Worm (Caenorhabditis elegans) whole organism, L4 larva: ENCODE measurements around the gene samp-1.

ENCODE experiments used
- F26F4.8 ChIP-seq: fragments of 200-800 bp; sonication (Bioruptor generic); conservative IDR thresholded peaks from 2 replicates; pipeline ENCODE4 v1.3.6; 2022; ENCODE audit warnings: missing genetic modification characterization, missing compliant biosample characterization
- F44E2.7 ChIP-seq: fragments of 200-800 bp; sonication (Bioruptor generic); IDR thresholded peaks from 2 replicates; pipeline ENCODE4 v2.1.2; 2022; ENCODE audit warnings: missing genetic modification characterization, missing compliant biosample characterization
- F49E8.2 ChIP-seq: sonication (generic microtip); optimal IDR thresholded peaks from 2 replicates; lab custom pipeline; 2016; ENCODE audit warnings: missing compliant biosample characterization, mild to moderate bottlenecking, missing genetic modification characterization, borderline replicate concordance
- R02D3.7 ChIP-seq: fragments of 150-350 bp; sonication (generic microtip); optimal IDR thresholded peaks from 3 replicates; lab custom pipeline; 2014; ENCODE audit warnings: missing biosample characterization, missing genetic modification characterization
- Y105C5A.15 ChIP-seq: fragments of 200-800 bp; sonication (Bioruptor generic); IDR thresholded peaks from 2 replicates; pipeline ENCODE4 v1.3.6; 2022; ENCODE audit warnings: missing genetic modification characterization, missing compliant biosample characterization
- ZK546.5 ChIP-seq, 2 experiments: sonication (generic microtip); optimal IDR thresholded peaks; 2 replicates each; lab custom pipeline; 2017; ENCODE audit warnings: missing biosample characterization in 2 of 2, missing genetic modification characterization in 2 of 2
- aha-1 ChIP-seq: fragments of 150-350 bp; peaks from one replicate; lab custom pipeline; 2014; ENCODE audit warnings: missing biosample characterization, missing genetic modification characterization
- arid-1 ChIP-seq: fragments of 200-800 bp; sonication (Bioruptor generic); conservative IDR thresholded peaks from 2 replicates; pipeline ENCODE4 v1.3.6; 2022; ENCODE audit warnings: missing genetic modification reagents, missing genetic modification characterization, missing compliant biosample characterization
- attf-4 ChIP-seq: sonication (generic microtip); optimal IDR thresholded peaks from 3 replicates; lab custom pipeline; 2017; ENCODE audit warnings: missing biosample characterization, missing genetic modification characterization
- ceh-20 ChIP-seq: fragments of 200-800 bp; sonication (Bioruptor generic); IDR thresholded peaks from 2 replicates; pipeline ENCODE4 v1.3.6; 2022; ENCODE audit warnings: missing genetic modification reagents, missing genetic modification characterization, missing compliant biosample characterization
- ceh-62 ChIP-seq: sonication (generic microtip); optimal IDR thresholded peaks from 2 replicates; lab custom pipeline; 2017; ENCODE audit warnings: missing biosample characterization, missing genetic modification characterization
- cey-2 ChIP-seq: sonication (generic microtip); optimal IDR thresholded peaks from 3 replicates; lab custom pipeline; 2017; ENCODE audit warnings: missing genetic modification characterization, mild to moderate bottlenecking, missing compliant biosample characterization, antibody characterized with exemption, borderline replicate concordance; ENCODE audit not compliant: insufficient read depth
- daf-12 ChIP-seq: fragments of 150-350 bp; optimal IDR thresholded peaks from 2 replicates; lab custom pipeline; 2014; ENCODE audit warnings: missing biosample characterization, missing genetic modification reagents, missing genetic modification characterization
- daf-16 ChIP-seq, 3 experiments: sonication (generic microtip); optimal IDR thresholded peaks; 2 replicates each; lab custom pipeline; 2016 to 2017; ENCODE audit warnings: missing genetic modification characterization in 3 of 3, missing genetic modification reagents in 3 of 3, mild to moderate bottlenecking in 2 of 3, missing compliant biosample characterization in 2 of 3, missing biosample characterization in 1 of 3, moderate library complexity in 1 of 3
- dmd-6 ChIP-seq: fragments of 200-800 bp; sonication (Bioruptor generic); IDR thresholded peaks from 2 replicates; pipeline ENCODE4 v1.3.6; 2022; ENCODE audit warnings: missing genetic modification reagents, missing genetic modification characterization, missing compliant biosample characterization
- dpl-1 ChIP-seq: fragments of 150-350 bp; optimal IDR thresholded peaks from 2 replicates; lab custom pipeline; 2014; ENCODE audit warnings: missing biosample characterization, missing genetic modification reagents, missing genetic modification characterization
- duxl-1 ChIP-seq: sonication (generic microtip); optimal IDR thresholded peaks from 2 replicates; lab custom pipeline; 2016; ENCODE audit warnings: mild to moderate bottlenecking, missing genetic modification characterization, moderate library complexity, missing compliant biosample characterization; ENCODE audit not compliant: poor library complexity
- dve-1 ChIP-seq: sonication (generic microtip); optimal IDR thresholded peaks from 2 replicates; lab custom pipeline; 2017; ENCODE audit warnings: antibody characterized with exemption, mild to moderate bottlenecking, missing genetic modification characterization, missing compliant biosample characterization; ENCODE audit not compliant: insufficient read depth
- egl-27 ChIP-seq: sonication (generic microtip); optimal IDR thresholded peaks from 3 replicates; lab custom pipeline; 2017; ENCODE audit warnings: missing biosample characterization, missing genetic modification reagents, missing genetic modification characterization
- egl-43 ChIP-seq: fragments of 200-800 bp; sonication (Bioruptor generic); IDR thresholded peaks from 2 replicates; pipeline ENCODE4 v1.3.6; 2022; ENCODE audit warnings: missing genetic modification reagents, missing genetic modification characterization, missing compliant biosample characterization
- fos-1 ChIP-seq: fragments of 150-350 bp; optimal IDR thresholded peaks from 2 replicates; lab custom pipeline; 2014; ENCODE audit warnings: missing biosample characterization, missing genetic modification characterization
- hlh-30 ChIP-seq: sonication (generic microtip); optimal IDR thresholded peaks from 2 replicates; lab custom pipeline; 2017; ENCODE audit warnings: antibody characterized with exemption, mild to moderate bottlenecking, missing genetic modification characterization, missing compliant biosample characterization; ENCODE audit not compliant: insufficient read depth
- hmg-1.1 ChIP-seq: fragments of 200-800 bp; sonication (Bioruptor generic); IDR thresholded peaks from 2 replicates; pipeline ENCODE4 v1.3.6; 2022; ENCODE audit warnings: missing genetic modification reagents, missing genetic modification characterization, missing compliant biosample characterization
- jun-1 ChIP-seq: fragments of 150-350 bp; optimal IDR thresholded peaks from 2 replicates; lab custom pipeline; 2014; ENCODE audit warnings: missing biosample characterization, missing genetic modification reagents, missing genetic modification characterization
- lin-29 ChIP-seq: fragments of 200-800 bp; sonication (Bioruptor generic); IDR thresholded peaks from 2 replicates; pipeline ENCODE4 v1.3.6; 2022; ENCODE audit warnings: missing genetic modification reagents, missing genetic modification characterization, missing compliant biosample characterization
- lin-38 ChIP-seq: fragments of 200-800 bp; sonication (Bioruptor generic); IDR thresholded peaks from 2 replicates; pipeline ENCODE4 v1.3.6; 2022; ENCODE audit warnings: missing genetic modification reagents, missing genetic modification characterization, missing compliant biosample characterization
- lin-39 ChIP-seq: fragments of 150-350 bp; optimal IDR thresholded peaks from 2 replicates; lab custom pipeline; 2014; ENCODE audit warnings: missing biosample characterization, missing genetic modification reagents, missing genetic modification characterization
- lir-3 ChIP-seq: sonication (generic microtip); optimal IDR thresholded peaks from 2 replicates; lab custom pipeline; 2016; ENCODE audit warnings: mild to moderate bottlenecking, missing genetic modification characterization, missing compliant biosample characterization
- lsy-2 ChIP-seq, 2 experiments: fragments of 150-350 bp in 1 of 2; sonication (generic microtip) in 1 of 2; optimal IDR thresholded peaks; 2 replicates each; lab custom pipeline; 2014 to 2017; ENCODE audit warnings: missing biosample characterization in 2 of 2, missing genetic modification characterization in 2 of 2
- madf-5 ChIP-seq, 2 experiments: fragments of 200-800 bp; sonication (Bioruptor generic); IDR thresholded peaks; 2 replicates each; pipeline ENCODE4 v1.3.6; 2022; ENCODE audit warnings: missing compliant biosample characterization in 2 of 2, missing genetic modification characterization in 2 of 2
- mxl-3 ChIP-seq: fragments of 200-800 bp; sonication (Bioruptor generic); optimal IDR thresholded peaks from 2 replicates; lab custom pipeline; 2018; ENCODE audit warnings: mild to moderate bottlenecking, missing genetic modification characterization, missing compliant biosample characterization
- nhr-11 ChIP-seq: fragments of 150-350 bp; optimal IDR thresholded peaks from 2 replicates; lab custom pipeline; 2014; ENCODE audit warnings: missing biosample characterization, missing genetic modification characterization
- nhr-28 ChIP-seq: fragments of 150-350 bp; optimal IDR thresholded peaks from 2 replicates; lab custom pipeline; 2014; ENCODE audit warnings: missing biosample characterization, missing genetic modification characterization
- nhr-41 ChIP-seq: fragments of 200-800 bp; sonication (Bioruptor generic); IDR thresholded peaks from 2 replicates; pipeline ENCODE4 v1.3.6; 2022; ENCODE audit warnings: missing genetic modification reagents, missing genetic modification characterization, missing compliant biosample characterization
- nhr-6 ChIP-seq: fragments of 150-350 bp; optimal IDR thresholded peaks from 2 replicates; lab custom pipeline; 2014; ENCODE audit warnings: missing biosample characterization, missing genetic modification characterization
- pqm-1 ChIP-seq: sonication (generic microtip); optimal IDR thresholded peaks from 2 replicates; lab custom pipeline; 2017; ENCODE audit warnings: missing biosample characterization, missing genetic modification characterization
- rbr-2 ChIP-seq: sonication (generic microtip); optimal IDR thresholded peaks from 2 replicates; lab custom pipeline; 2016; ENCODE audit warnings: missing genotype, missing genetic modification characterization, missing compliant biosample characterization
- snpc-4 ChIP-seq: fragments of 150-350 bp; optimal IDR thresholded peaks from 2 replicates; lab custom pipeline; 2014; ENCODE audit warnings: missing biosample characterization, missing genetic modification characterization
- tra-1 ChIP-seq: fragments of 200-800 bp; sonication (Bioruptor generic); IDR thresholded peaks from 2 replicates; pipeline ENCODE4 v1.3.6; 2022; ENCODE audit warnings: missing genetic modification reagents, missing genetic modification characterization, missing compliant biosample characterization
- vab-7 ChIP-seq: fragments of 200-800 bp; sonication (Bioruptor generic); IDR thresholded peaks from 2 replicates; pipeline ENCODE4 v1.3.6; 2022; ENCODE audit warnings: missing genetic modification reagents, missing genetic modification characterization, missing compliant biosample characterization
- zip-2 ChIP-seq: fragments of 150-350 bp; optimal IDR thresholded peaks from 2 replicates; lab custom pipeline; 2014; ENCODE audit warnings: missing biosample characterization, missing genetic modification characterization

samp-1 gene

DNA sequence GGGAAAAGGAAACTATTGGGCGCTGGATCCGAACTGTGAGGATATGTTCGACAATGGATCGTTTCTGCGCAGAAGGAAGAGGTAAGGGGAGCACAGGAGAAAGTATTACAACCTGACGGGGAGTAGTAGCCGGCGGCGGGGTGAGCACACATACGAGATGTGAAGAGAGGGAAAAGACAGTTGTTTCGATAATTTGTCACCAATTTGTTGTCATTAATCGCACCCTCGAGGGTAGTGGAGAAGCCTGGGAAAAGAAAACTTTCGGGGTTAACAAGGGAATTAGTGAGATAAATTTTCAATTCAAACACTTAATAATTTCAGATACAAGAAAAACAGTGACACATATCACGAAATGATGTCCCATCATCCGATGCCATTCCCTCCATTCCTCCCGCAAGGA, 19.7 kb upstream of the samp-1 start:
- TF ChIP-seq fos-1 (tag; lab: Kevin White, UChicago) (no peak), tra-1 (no peak), dve-1 (tag; lab: Kevin White, UChicago) (no peak), nhr-6 (no peak), lin-29 (no peak), zip-2 (tag; lab: Kevin White, UChicago) (no peak), dpl-1 (no peak), dmd-6 (no peak), lsy-2 (tag; optimal IDR thresholded peaks at IDR 0.05; lab: Kevin White, UChicago) (no peak), egl-27 (no peak), ceh-20 (GFP tag; lab: Robert Waterston, UW) (no peak), madf-5 (GFP tag; IDR thresholded peaks at IDR 0.05; lab: Robert Waterston, UW) (no peak), ceh-62 (tag; lab: Kevin White, UChicago) (no peak), arid-1 (GFP tag; lab: Robert Waterston, UW) (no peak), rbr-2 (tag; lab: Kevin White, UChicago) (no peak), daf-12 (tag; lab: Kevin White, UChicago) (no peak), mxl-3 (GFP tag; lab: Kevin White, UChicago) (no peak), Y105C5A.15 (GFP tag; lab: Robert Waterston, UW) (no peak), lir-3 (no peak)

DNA sequence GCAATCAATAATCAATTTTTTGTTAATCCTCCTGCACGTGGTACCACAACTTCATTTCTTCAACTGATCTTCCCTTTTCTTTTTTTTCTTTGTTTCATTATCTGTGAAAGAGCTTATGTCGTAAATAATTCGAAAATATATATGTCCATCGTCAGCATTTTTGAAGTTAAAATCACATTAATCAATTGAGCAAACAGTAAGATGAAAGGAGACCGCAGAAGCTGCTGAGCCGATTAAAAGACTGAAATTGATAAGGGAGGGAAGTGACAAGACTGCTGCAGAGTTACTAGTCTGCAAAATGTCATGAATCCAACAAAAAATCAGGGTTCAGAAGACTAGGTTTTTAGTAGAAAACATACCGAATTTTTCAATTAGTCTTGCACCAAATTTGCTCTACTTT, 18.9 kb upstream of the samp-1 start:
- TF ChIP-seq nhr-28 (peak; percentile 6), pqm-1 (peak; percentile 71), aha-1 (tag; lab: Kevin White, UChicago) (no peak), jun-1 (tag; lab: Kevin White, UChicago) (no peak), ceh-20 (GFP tag; lab: Robert Waterston, UW) (no peak), hlh-30 (no peak), zip-2 (tag; lab: Kevin White, UChicago) (no peak), R02D3.7 (tag; lab: Kevin White, UChicago) (no peak), lin-39 (tag; lab: Kevin White, UChicago) (no peak), egl-43 (GFP tag; lab: Robert Waterston, UW) (no peak), hmg-1.1 (no peak), ZK546.5 (tag; optimal IDR thresholded peaks at IDR 0.05; lab: Kevin White, UChicago) (no peak), nhr-41 (GFP tag; lab: Robert Waterston, UW) (no peak), cey-2 (no peak), duxl-1 (tag; lab: Kevin White, UChicago) (no peak), F44E2.7 (GFP tag; lab: Robert Waterston, UW) (no peak), daf-16 (GFP tag; optimal IDR thresholded peaks at IDR 0.05; lab: Kevin White, UChicago) (no peak), daf-16 (tag; optimal IDR thresholded peaks at IDR 0.05; lab: Kevin White, UChicago) (peak; percentile 29), vab-7 (no peak)

DNA sequence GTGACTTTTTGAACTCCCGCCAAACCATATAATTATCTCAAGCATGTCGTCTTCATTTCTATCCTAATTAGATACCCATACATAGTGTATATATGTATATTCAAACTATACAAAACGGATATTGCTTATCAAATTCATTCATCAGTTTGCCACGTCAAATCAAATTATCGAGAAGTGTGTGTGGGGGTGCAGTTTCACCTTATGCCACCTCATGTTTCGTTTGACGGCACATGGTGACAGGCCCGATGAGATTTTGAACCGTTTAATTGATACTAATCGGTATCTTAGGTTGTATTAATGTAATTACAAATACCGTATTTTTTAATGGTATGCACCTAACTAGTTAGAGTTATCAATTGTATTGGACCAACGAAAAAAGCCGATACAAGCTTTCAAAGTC, 18.0 kb upstream of the samp-1 start:
- no peak for TF ChIP-seq lin-38 (GFP tag; lab: Robert Waterston, UW)
- no peak for TF ChIP-seq dpl-1
- TF ChIP-seq tra-1, result no peak
- no peak for TF ChIP-seq pqm-1
- no peak for TF ChIP-seq madf-5 (GFP tag; IDR thresholded peaks at IDR 0.05; lab: Robert Waterston, UW)
- TF ChIP-seq snpc-4 (tag; lab: Kevin White, UChicago), result no peak
- no peak for TF ChIP-seq F44E2.7 (GFP tag; lab: Robert Waterston, UW)
- TF ChIP-seq nhr-11 (tag; lab: Kevin White, UChicago), result no peak
- no peak for TF ChIP-seq attf-4
- no peak for TF ChIP-seq F49E8.2 (tag; lab: Kevin White, UChicago)
- TF ChIP-seq F26F4.8, result no peak
- TF ChIP-seq duxl-1 (tag; lab: Kevin White, UChicago), result no peak
